Worm (Caenorhabditis elegans) whole organism, midembryonic: ENCODE results near the gene str-38.

Experiments
- klf-2 ChIP-seq: fragments of 200-800 bp; sonication (Bioruptor generic); conservative IDR thresholded peaks from 2 replicates; pipeline ENCODE4 v1.3.6; 2022; ENCODE audit warnings: missing genetic modification reagents, missing genetic modification characterization, missing compliant biosample characterization
- med-1 ChIP-seq: sonication (generic microtip); optimal IDR thresholded peaks from 2 replicates; lab custom pipeline; 2017; ENCODE audit warnings: missing genetic modification characterization, mild to moderate bottlenecking, missing compliant biosample characterization, antibody characterized with exemption, missing genetic modification reagents; ENCODE audit not compliant: insufficient read depth

DNA sequence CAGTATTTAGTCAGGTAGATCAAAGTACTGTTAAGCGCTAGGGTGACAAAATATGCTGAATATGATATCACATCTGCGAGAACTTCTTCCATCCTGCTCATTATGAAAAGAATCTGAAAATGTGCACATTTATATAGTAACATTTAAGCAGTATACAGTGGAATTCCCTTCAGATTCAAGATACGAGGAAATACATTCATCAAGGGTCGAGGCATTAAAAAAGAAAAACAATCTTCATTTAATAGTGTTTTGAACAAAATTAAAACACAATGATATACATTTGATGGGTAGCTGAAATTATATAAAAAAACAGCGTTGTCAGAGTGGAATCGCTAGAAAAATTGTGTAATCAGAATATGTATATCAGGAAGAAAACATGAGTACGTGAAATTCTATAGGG, 3.6 kb upstream of the str-38 start, which contains the start of gene str-27:
- TF ChIP-seq klf-2 (no peak), med-1 (GFP tag; lab: Kevin White, UChicago) (no peak)
